Worm (Caenorhabditis elegans) whole organism, young adult: ENCODE measurements around the gene ergo-1.

ENCODE experiments used
- B0019.2 ChIP-seq: fragments of 200-800 bp; sonication (Bioruptor generic); conservative IDR thresholded peaks from 2 replicates; pipeline ENCODE4 v1.3.6; 2022; ENCODE audit warnings: missing genetic modification reagents, missing genetic modification characterization, missing compliant biosample characterization
- D2030.7 ChIP-seq: fragments of 200-800 bp; sonication (Bioruptor generic); IDR thresholded peaks from 2 replicates; pipeline ENCODE4 v1.3.6; 2022; ENCODE audit warnings: missing genetic modification reagents, missing genetic modification characterization, missing compliant biosample characterization
- F23B12.7 ChIP-seq: sonication (generic microtip); optimal IDR thresholded peaks from 2 replicates; lab custom pipeline; 2017; ENCODE audit warnings: missing genetic modification characterization, mild to moderate bottlenecking, missing compliant biosample characterization, antibody characterized with exemption, moderate library complexity; ENCODE audit not compliant: insufficient read depth
- F49E8.2 ChIP-seq: sonication (generic microtip); optimal IDR thresholded peaks from 3 replicates; lab custom pipeline; 2017; ENCODE audit warnings: missing genetic modification characterization, mild to moderate bottlenecking, missing compliant biosample characterization, antibody characterized with exemption, moderate library complexity; ENCODE audit not compliant: insufficient read depth
- K12H6.12 ChIP-seq: fragments of 200-800 bp; sonication (Bioruptor generic); optimal IDR thresholded peaks from 2 replicates; lab custom pipeline; 2018; ENCODE audit warnings: mild to moderate bottlenecking, missing genetic modification characterization, missing compliant biosample characterization
- T07F8.4 ChIP-seq: sonication (generic microtip); optimal IDR thresholded peaks from 2 replicates; lab custom pipeline; 2016; ENCODE audit warnings: mild to moderate bottlenecking, missing genetic modification characterization, moderate library complexity, missing compliant biosample characterization
- ama-1 ChIP-seq, 3 experiments: fragments of 150-350 bp in 1 of 3; sonication (generic microtip) in 2 of 3; optimal IDR thresholded peaks; 2 replicates each; lab custom pipeline; 2014 to 2018; ENCODE audit warnings: missing biosample characterization in 2 of 3, missing genetic modification characterization in 2 of 3, missing genetic modification reagents in 2 of 3
- aptf-2 ChIP-seq: fragments of 200-800 bp; sonication (Bioruptor generic); conservative IDR thresholded peaks from 2 replicates; pipeline ENCODE4 v1.3.6; 2022; ENCODE audit warnings: missing genetic modification reagents, missing genetic modification characterization, missing compliant biosample characterization
- athp-1 ChIP-seq: sonication (generic microtip); optimal IDR thresholded peaks from 2 replicates; lab custom pipeline; 2017; ENCODE audit warnings: mild to moderate bottlenecking, missing genetic modification characterization, missing compliant biosample characterization
- attf-3 ChIP-seq: fragments of 200-800 bp; sonication (Bioruptor generic); conservative IDR thresholded peaks from 2 replicates; pipeline ENCODE4 v1.3.6; 2022; ENCODE audit warnings: missing genetic modification reagents, missing genetic modification characterization, missing compliant biosample characterization
- attf-5 ChIP-seq: fragments of 200-800 bp; sonication (Bioruptor generic); optimal IDR thresholded peaks from 2 replicates; lab custom pipeline; 2018; ENCODE audit warnings: mild to moderate bottlenecking, missing genetic modification characterization, missing compliant biosample characterization
- bed-2 ChIP-seq: fragments of 200-800 bp; sonication (Bioruptor generic); IDR thresholded peaks from 2 replicates; pipeline ENCODE4 v1.3.6; 2022; ENCODE audit warnings: missing genetic modification reagents, missing genetic modification characterization, missing compliant biosample characterization
- cebp-1 ChIP-seq, 2 experiments: fragments of 200-800 bp in 1 of 2; sonication (Bioruptor generic) in 1 of 2; sonication (generic microtip) in 1 of 2; IDR thresholded peaks in 1 of 2; optimal IDR thresholded peaks in 1 of 2; 2 replicates each; pipeline versions ENCODE4 v1.3.6 to Lab custom; 2017 to 2022; ENCODE audit warnings: missing compliant biosample characterization in 2 of 2, missing genetic modification characterization in 2 of 2, mild to moderate bottlenecking in 1 of 2, missing genetic modification reagents in 1 of 2, moderate library complexity in 1 of 2
- cebp-2 ChIP-seq: fragments of 200-800 bp; sonication (Bioruptor generic); IDR thresholded peaks from 2 replicates; pipeline ENCODE4 v1.3.6; 2022; ENCODE audit warnings: missing genetic modification characterization, missing compliant biosample characterization
- ceh-100 ChIP-seq: fragments of 200-800 bp; sonication (Bioruptor generic); IDR thresholded peaks from 2 replicates; pipeline ENCODE4 v1.3.6; 2022; ENCODE audit warnings: missing genetic modification reagents, missing genetic modification characterization, missing compliant biosample characterization
- ceh-27 ChIP-seq: fragments of 200-800 bp; sonication (Bioruptor generic); optimal IDR thresholded peaks from 2 replicates; lab custom pipeline; 2018; ENCODE audit warnings: mild to moderate bottlenecking, missing genetic modification characterization, moderate library complexity, missing compliant biosample characterization
- ceh-58 ChIP-seq: fragments of 200-800 bp; sonication (Bioruptor generic); IDR thresholded peaks from 2 replicates; pipeline ENCODE4 v1.3.6; 2022; ENCODE audit warnings: missing genetic modification characterization, missing compliant biosample characterization
- chd-7 ChIP-seq: sonication (generic microtip); optimal IDR thresholded peaks from 2 replicates; lab custom pipeline; 2016; ENCODE audit warnings: mild to moderate bottlenecking, missing genetic modification characterization, moderate library complexity, missing compliant biosample characterization
- dox-1 ChIP-seq: fragments of 200-800 bp; sonication (Bioruptor generic); IDR thresholded peaks from 2 replicates; pipeline ENCODE4 v1.3.6; 2022; ENCODE audit warnings: missing genetic modification reagents, missing genetic modification characterization, missing compliant biosample characterization
- efl-1 ChIP-seq: fragments of 150-350 bp; optimal IDR thresholded peaks from 2 replicates; lab custom pipeline; 2014; ENCODE audit warnings: missing biosample characterization, missing genetic modification reagents, missing genetic modification characterization
- egrh-3 ChIP-seq: fragments of 200-800 bp; sonication (Bioruptor generic); IDR thresholded peaks from 2 replicates; pipeline ENCODE4 v1.3.6; 2022; ENCODE audit warnings: missing genetic modification reagents, missing genetic modification characterization, missing compliant biosample characterization
- fkh-3 ChIP-seq: sonication (generic microtip); optimal IDR thresholded peaks from 2 replicates; lab custom pipeline; 2016; ENCODE audit warnings: mild to moderate bottlenecking, missing genetic modification characterization, missing compliant biosample characterization
- him-1 ChIP-seq: sonication (generic microtip); optimal IDR thresholded peaks from 2 replicates; lab custom pipeline; 2016; ENCODE audit warnings: missing genotype, missing genetic modification reagents, missing genetic modification characterization, missing compliant biosample characterization
- lin-35 ChIP-seq, 3 experiments: fragments of 150-350 bp in 2 of 3; sonication (generic microtip) in 1 of 3; optimal IDR thresholded peaks; 2 replicates each; lab custom pipeline; 2014 to 2018; ENCODE audit warnings: missing biosample characterization in 3 of 3, missing genetic modification characterization in 3 of 3, missing genetic modification reagents in 3 of 3
- lin-40 ChIP-seq: sonication (generic microtip); optimal IDR thresholded peaks from 2 replicates; lab custom pipeline; 2016; ENCODE audit warnings: missing genetic modification characterization, mild to moderate bottlenecking, missing compliant biosample characterization, missing genotype, missing genetic modification reagents
- lin-54 ChIP-seq: fragments of 200-800 bp; sonication (Bioruptor generic); optimal IDR thresholded peaks from 2 replicates; lab custom pipeline; 2018; ENCODE audit warnings: mild to moderate bottlenecking, missing genetic modification characterization, missing compliant biosample characterization
- lsl-1 ChIP-seq: fragments of 200-800 bp; sonication (Bioruptor generic); optimal IDR thresholded peaks from 2 replicates; lab custom pipeline; 2018; ENCODE audit warnings: mild to moderate bottlenecking, missing genetic modification characterization, moderate library complexity, missing compliant biosample characterization
- madf-10 ChIP-seq: sonication (generic microtip); optimal IDR thresholded peaks from 2 replicates; lab custom pipeline; 2016; ENCODE audit warnings: mild to moderate bottlenecking, missing genetic modification characterization, missing compliant biosample characterization
- mcd-1 ChIP-seq: fragments of 200-800 bp; sonication (Bioruptor generic); IDR thresholded peaks from 2 replicates; pipeline ENCODE4 v1.3.6; 2022; ENCODE audit warnings: missing genetic modification reagents, missing genetic modification characterization, missing compliant biosample characterization
- mel-28 ChIP-seq: sonication (generic microtip); optimal IDR thresholded peaks from 2 replicates; lab custom pipeline; 2016; ENCODE audit warnings: borderline replicate concordance, mild to moderate bottlenecking, missing genetic modification characterization, missing compliant biosample characterization
- nfya-2 ChIP-seq: fragments of 200-800 bp; sonication (Bioruptor generic); IDR thresholded peaks from 2 replicates; pipeline ENCODE4 v1.3.6; 2022; ENCODE audit warnings: missing genetic modification reagents, missing genetic modification characterization, missing compliant biosample characterization
- nhr-80 ChIP-seq: sonication (generic microtip); optimal IDR thresholded peaks from 2 replicates; lab custom pipeline; 2016; ENCODE audit warnings: missing genetic modification characterization, missing compliant biosample characterization
- rec-8 ChIP-seq, 2 experiments: sonication (generic microtip); optimal IDR thresholded peaks; 2 replicates each; lab custom pipeline; 2016; ENCODE audit warnings: mild to moderate bottlenecking in 2 of 2, missing genetic modification characterization in 2 of 2, missing genetic modification reagents in 2 of 2, missing genotype in 2 of 2, missing biosample characterization in 1 of 2, missing compliant biosample characterization in 1 of 2, moderate library complexity in 1 of 2
- snpc-3.4 ChIP-seq: sonication (generic microtip); optimal IDR thresholded peaks from 2 replicates; lab custom pipeline; 2017; ENCODE audit warnings: missing genetic modification characterization, mild to moderate bottlenecking, missing compliant biosample characterization, antibody characterized with exemption, moderate library complexity, missing genotype, missing genetic modification reagents
- unc-130 ChIP-seq: sonication (generic microtip); optimal IDR thresholded peaks from 2 replicates; lab custom pipeline; 2016; ENCODE audit warnings: missing genetic modification reagents, missing genetic modification characterization, missing compliant biosample characterization
- zfh-2 ChIP-seq: fragments of 200-800 bp; sonication (Bioruptor generic); conservative IDR thresholded peaks from 2 replicates; pipeline ENCODE4 v1.3.6; 2022; ENCODE audit warnings: missing genetic modification reagents, missing genetic modification characterization, missing compliant biosample characterization
- zim-3 ChIP-seq: sonication (generic microtip); optimal IDR thresholded peaks from 2 replicates; lab custom pipeline; 2017; ENCODE audit warnings: mild to moderate bottlenecking, missing genetic modification characterization, moderate library complexity, missing compliant biosample characterization
- ztf-18 ChIP-seq: sonication (generic microtip); optimal IDR thresholded peaks from 2 replicates; lab custom pipeline; 2016; ENCODE audit warnings: missing genotype, mild to moderate bottlenecking, missing genetic modification characterization, missing compliant biosample characterization
- ztf-26 ChIP-seq: sonication (generic microtip); optimal IDR thresholded peaks from 2 replicates; lab custom pipeline; 2017; ENCODE audit warnings: missing genetic modification characterization, missing compliant biosample characterization
- ztf-28 ChIP-seq: fragments of 200-800 bp; sonication (Bioruptor generic); IDR thresholded peaks from 2 replicates; pipeline ENCODE4 v1.3.6; 2022; ENCODE audit warnings: missing genetic modification reagents, missing genetic modification characterization, missing compliant biosample characterization

The ergo-1 gene

ce11 chrV:1001163-1001562, 7.4 kb upstream of the ergo-1 start:
- peak; percentile 83 for TF ChIP-seq zfh-2
- TF ChIP-seq egrh-3 (GFP tag; lab: Robert Waterston, UW), result peak; percentile 70; the same call in 1 of the 2 replicates
- peak; percentile 27; the same call in 1 of the 2 replicates for TF ChIP-seq mcd-1 (GFP tag; lab: Robert Waterston, UW)
- TF ChIP-seq ceh-58 (GFP tag; lab: Robert Waterston, UW), result no peak
- TF ChIP-seq ama-1 (optimal IDR thresholded peaks at IDR 0.05; lab: Kevin White, UChicago), result no peak
- TF ChIP-seq ama-1 (GFP tag; optimal IDR thresholded peaks at IDR 0.05; lab: Kevin White, UChicago), result no peak

- no peak for TF ChIP-seq nhr-80 (tag; lab: Kevin White, UChicago)
- TF ChIP-seq zfh-2, result peak; percentile 41; the same call in 1 of the 2 replicates
- no peak for TF ChIP-seq ztf-18 (tag; lab: Kevin White, UChicago)
Measured at ce11 chrV:1003400-1003799, 5.2 kb upstream of the ergo-1 start, which contains the start of gene Y50D4C.5. Gene Y50D4C.5 (minus strand): TSS chrV:1003744.

ce11 chrV:1003826-1004225, 4.8 kb upstream of the ergo-1 start:
- no peak for TF ChIP-seq aptf-2 (GFP tag; lab: Robert Waterston, UW)
- peak; percentile 85 for TF ChIP-seq K12H6.12 (tag; lab: Kevin White, UChicago)
- peak; percentile 45 for TF ChIP-seq attf-5 (GFP tag; lab: Kevin White, UChicago)
- TF ChIP-seq cebp-1 (GFP tag; IDR thresholded peaks at IDR 0.05; lab: Robert Waterston, UW), result no peak
- TF ChIP-seq cebp-1 (tag; optimal IDR thresholded peaks at IDR 0.05; lab: Kevin White, UChicago), result peak; percentile 40
- TF ChIP-seq snpc-3.4 (tag; lab: Kevin White, UChicago), result peak; percentile 45
- no peak for TF ChIP-seq T07F8.4
- peak; percentile 43 for TF ChIP-seq madf-10
- 0 out of 2 replicates have a peak, but pooled peaks have one; percentile 15 for TF ChIP-seq dox-1
- TF ChIP-seq ztf-28 (GFP tag; lab: Robert Waterston, UW), result peak; percentile 70; the same call in 1 of the 2 replicates
- peak; percentile 68; the same call in 1 of the 2 replicates for TF ChIP-seq bed-2
- peak; percentile 99 for TF ChIP-seq attf-3 (GFP tag; lab: Robert Waterston, UW)
- no peak for TF ChIP-seq B0019.2 (GFP tag; lab: Robert Waterston, UW)
- TF ChIP-seq mcd-1 (GFP tag; lab: Robert Waterston, UW), result peak; percentile 37; the same call in 1 of the 2 replicates
- TF ChIP-seq egrh-3 (GFP tag; lab: Robert Waterston, UW), result 0 out of 2 replicates have a peak, but pooled peaks have one; percentile 10
- peak; percentile 82 for TF ChIP-seq lin-40
- no peak for TF ChIP-seq zim-3 (tag; lab: Kevin White, UChicago)
- TF ChIP-seq fkh-3, result no peak
- no peak for TF ChIP-seq cebp-2 (GFP tag; lab: Robert Waterston, UW)
- TF ChIP-seq ztf-26 (tag; lab: Kevin White, UChicago), result peak; percentile 4
- TF ChIP-seq lin-35 (GFP tag; optimal IDR thresholded peaks at IDR 0.05; lab: Kevin White, UChicago), result peak in 1 of 3 experiments; percentile 44
- TF ChIP-seq ceh-27 (GFP tag; lab: Kevin White, UChicago), result peak; percentile 49
- TF ChIP-seq nfya-2 (GFP tag; lab: Robert Waterston, UW), result no peak
- peak; percentile 10 for TF ChIP-seq F49E8.2 (tag; lab: Kevin White, UChicago)
- TF ChIP-seq athp-1 (tag; lab: Kevin White, UChicago), result peak; percentile 26
- peak; percentile 69 for TF ChIP-seq unc-130 (GFP tag; lab: Kevin White, UChicago)
- peak; percentile 30 for TF ChIP-seq efl-1 (GFP tag; lab: Kevin White, UChicago)
- no peak for TF ChIP-seq mel-28 (tag; lab: Kevin White, UChicago)
- peak; percentile 48 for TF ChIP-seq F23B12.7 (tag; lab: Kevin White, UChicago)
- TF ChIP-seq lsl-1 (GFP tag; lab: Kevin White, UChicago), result peak; percentile 7
- peak; percentile 48; the same call in 1 of the 2 replicates for TF ChIP-seq D2030.7 (GFP tag; lab: Robert Waterston, UW)
- TF ChIP-seq lin-54, result peak; percentile 19
- TF ChIP-seq chd-7 (tag; lab: Kevin White, UChicago), result no peak
- TF ChIP-seq nhr-80 (tag; lab: Kevin White, UChicago), result peak; percentile 4
- TF ChIP-seq ceh-100, result peak; percentile 98
- peak; percentile 34 for TF ChIP-seq him-1
- TF ChIP-seq rec-8 (tag; optimal IDR thresholded peaks at IDR 0.05; lab: Kevin White, UChicago), result peak in 1 of 2 experiments; percentile 52
